Worm (Caenorhabditis elegans): ENCODE measurements around the gene F26G1.1.

- TF ChIP-seq lin-32 (GFP tag; optimal IDR thresholded peaks at IDR 0.05), result no peak
- no peak for TF ChIP-seq elt-1 (tag; optimal IDR thresholded peaks at IDR 0.05; ENCODE audit: borderline replicate concordance, insufficient read depth)
- TF ChIP-seq unc-39 (tag; optimal IDR thresholded peaks at IDR 0.05), result no peak
These were observed 23.9 kb downstream of the F26G1.1 start for ce11 chrII:4815356-4815755.
